Worm (Caenorhabditis elegans) whole organism, L1 larva: Measurements from ENCODE around the gene cbp-1.

ENCODE experiments used
- C16A3.4 ChIP-seq: fragments of 150-350 bp; optimal IDR thresholded peaks from 2 replicates; lab custom pipeline; 2014; ENCODE audit warnings: missing biosample characterization, missing genetic modification characterization
- C34B4.2 ChIP-seq: sonication (generic microtip); optimal IDR thresholded peaks from 2 replicates; lab custom pipeline; 2017; ENCODE audit warnings: mild to moderate bottlenecking, missing genetic modification characterization, missing compliant biosample characterization
- F16B12.6 ChIP-seq: fragments of 150-350 bp; optimal IDR thresholded peaks from 2 replicates; lab custom pipeline; 2014; ENCODE audit warnings: missing biosample characterization, missing genetic modification characterization
- aha-1 ChIP-seq: fragments of 150-350 bp; optimal IDR thresholded peaks from 2 replicates; lab custom pipeline; 2014; ENCODE audit warnings: missing biosample characterization, missing genetic modification characterization
- alr-1 ChIP-seq: fragments of 200-800 bp; sonication (Bioruptor generic); optimal IDR thresholded peaks from 2 replicates; lab custom pipeline; 2018; ENCODE audit warnings: borderline replicate concordance, mild to moderate bottlenecking, missing genetic modification characterization, missing compliant biosample characterization
- ama-1 ChIP-seq: fragments of 150-350 bp; optimal IDR thresholded peaks from 2 replicates; lab custom pipeline; 2014
- blmp-1 ChIP-seq: fragments of 150-350 bp; optimal IDR thresholded peaks from 2 replicates; lab custom pipeline; 2014; ENCODE audit warnings: missing biosample characterization, missing genetic modification characterization
- ceh-63 ChIP-seq: fragments of 200-800 bp; sonication (Bioruptor generic); optimal IDR thresholded peaks from 2 replicates; lab custom pipeline; 2018; ENCODE audit warnings: mild to moderate bottlenecking, missing genetic modification characterization, missing compliant biosample characterization
- ceh-82 ChIP-seq, 3 experiments: fragments of 150-350 bp in 1 of 3; sonication (generic microtip) in 2 of 3; optimal IDR thresholded peaks; 2 replicates each; lab custom pipeline; 2014 to 2017; ENCODE audit warnings: missing biosample characterization in 3 of 3, missing genetic modification characterization in 3 of 3
- ces-1 ChIP-seq: fragments of 150-350 bp; optimal IDR thresholded peaks from 2 replicates; lab custom pipeline; 2014; ENCODE audit warnings: missing biosample characterization, missing genetic modification reagents, missing genetic modification characterization
- dpl-1 ChIP-seq, 3 experiments: fragments of 150-350 bp in 2 of 3; sonication (generic microtip) in 1 of 3; optimal IDR thresholded peaks; 2 replicates each; lab custom pipeline; 2014 to 2017; ENCODE audit warnings: missing biosample characterization in 3 of 3, missing genetic modification characterization in 3 of 3, missing genetic modification reagents in 3 of 3
- efl-1 ChIP-seq, 4 experiments: fragments of 150-350 bp; optimal IDR thresholded peaks in 3 of 4; peaks in 1 of 4; 1 replicate in 1 of 4; 2 replicates in 3 of 4; lab custom pipeline; 2014; ENCODE audit warnings: missing biosample characterization in 2 of 4, missing genetic modification characterization in 2 of 4, missing genetic modification reagents in 2 of 4
- egl-27 ChIP-seq, 2 experiments: fragments of 150-350 bp in 1 of 2; sonication (generic microtip); optimal IDR thresholded peaks; 3 replicates each; lab custom pipeline; 2017 to 2018; ENCODE audit warnings: missing biosample characterization in 2 of 2, missing genetic modification characterization in 2 of 2, missing genetic modification reagents in 2 of 2
- elt-2 ChIP-seq: sonication (generic microtip); optimal IDR thresholded peaks from 2 replicates; lab custom pipeline; 2016; ENCODE audit warnings: missing genetic modification characterization, mild to moderate bottlenecking, inconsistent platforms, missing compliant biosample characterization, missing genetic modification reagents
- elt-3 ChIP-seq, 6 experiments: fragments of 150-350 bp in 1 of 6; sonication (generic microtip); optimal IDR thresholded peaks; 2 replicates each; lab custom pipeline; 2017 to 2018; ENCODE audit warnings: missing biosample characterization in 6 of 6, missing genetic modification characterization in 6 of 6, inconsistent platforms in 1 of 6
- fos-1 ChIP-seq: fragments of 150-350 bp; optimal IDR thresholded peaks from 2 replicates; lab custom pipeline; 2014; ENCODE audit warnings: missing biosample characterization, missing genetic modification characterization
- hlh-4 ChIP-seq: sonication (generic microtip); optimal IDR thresholded peaks from 2 replicates; lab custom pipeline; 2016; ENCODE audit warnings: mild to moderate bottlenecking, missing genetic modification characterization, missing compliant biosample characterization
- hpl-2 ChIP-seq: fragments of 150-350 bp; optimal IDR thresholded peaks from 2 replicates; lab custom pipeline; 2014; ENCODE audit warnings: missing biosample characterization, missing genetic modification reagents, missing genetic modification characterization
- lin-14 ChIP-seq: fragments of 200-800 bp; sonication (Bioruptor generic); optimal IDR thresholded peaks from 2 replicates; lab custom pipeline; 2018; ENCODE audit warnings: mild to moderate bottlenecking, missing genetic modification characterization, moderate library complexity, missing compliant biosample characterization
- lin-15B ChIP-seq: fragments of 150-350 bp; sonication (generic microtip); optimal IDR thresholded peaks from 3 replicates; lab custom pipeline; 2014; ENCODE audit warnings: missing biosample characterization, missing genetic modification characterization
- lin-35 ChIP-seq, 2 experiments: fragments of 150-350 bp; optimal IDR thresholded peaks; 2 replicates each; lab custom pipeline; 2014; ENCODE audit warnings: missing biosample characterization in 2 of 2, missing genetic modification characterization in 2 of 2, missing genetic modification reagents in 2 of 2
- lsy-2 ChIP-seq, 2 experiments: fragments of 150-350 bp; optimal IDR thresholded peaks; 2 replicates each; lab custom pipeline; 2014; ENCODE audit warnings: missing biosample characterization in 2 of 2, missing genetic modification characterization in 2 of 2
- mab-9 ChIP-seq: fragments of 200-800 bp; sonication (Bioruptor generic); IDR thresholded peaks from 2 replicates; pipeline ENCODE4 v1.3.6; 2022; ENCODE audit warnings: missing genetic modification reagents, missing genetic modification characterization, missing compliant biosample characterization
- mep-1 ChIP-seq: fragments of 150-350 bp; optimal IDR thresholded peaks from 2 replicates; lab custom pipeline; 2014; ENCODE audit warnings: missing biosample characterization, missing genetic modification characterization
- nhr-11 ChIP-seq: fragments of 150-350 bp; optimal IDR thresholded peaks from 2 replicates; lab custom pipeline; 2014; ENCODE audit warnings: missing biosample characterization, missing genetic modification characterization
- nhr-12 ChIP-seq: sonication (generic microtip); optimal IDR thresholded peaks from 2 replicates; lab custom pipeline; 2017; ENCODE audit warnings: missing biosample characterization, missing genetic modification characterization
- nhr-47 ChIP-seq: sonication (generic microtip); optimal IDR thresholded peaks from 2 replicates; lab custom pipeline; 2016; ENCODE audit warnings: mild to moderate bottlenecking, missing genetic modification characterization, moderate library complexity, missing compliant biosample characterization
- nhr-71 ChIP-seq: sonication (generic microtip); optimal IDR thresholded peaks from 2 replicates; lab custom pipeline; 2016; ENCODE audit warnings: mild to moderate bottlenecking, missing genetic modification characterization, moderate library complexity, missing compliant biosample characterization
- nhr-85 ChIP-seq: sonication (generic microtip); peaks from one replicate; lab custom pipeline; 2016; ENCODE audit warnings: missing genetic modification characterization, inconsistent platforms, missing compliant biosample characterization
- nhr-90 ChIP-seq: sonication (generic microtip); optimal IDR thresholded peaks from 2 replicates; lab custom pipeline; 2016; ENCODE audit warnings: mild to moderate bottlenecking, missing genetic modification characterization, missing compliant biosample characterization; ENCODE audit not compliant: poor library complexity
- rnt-1 ChIP-seq: sonication (generic microtip); optimal IDR thresholded peaks from 2 replicates; lab custom pipeline; 2016; ENCODE audit warnings: mild to moderate bottlenecking, missing genetic modification characterization, moderate library complexity, missing compliant biosample characterization
- skn-1 ChIP-seq: fragments of 150-350 bp; optimal IDR thresholded peaks from 2 replicates; lab custom pipeline; 2014; ENCODE audit warnings: missing biosample characterization, missing genetic modification characterization
- snu-23 ChIP-seq: sonication (generic microtip); optimal IDR thresholded peaks from 2 replicates; lab custom pipeline; 2016; ENCODE audit warnings: missing genetic modification characterization, missing compliant biosample characterization
- sox-4 ChIP-seq: sonication (generic microtip); optimal IDR thresholded peaks from 2 replicates; lab custom pipeline; 2016; ENCODE audit warnings: missing genetic modification characterization, missing compliant biosample characterization
- sptf-1 ChIP-seq: fragments of 150-350 bp; optimal IDR thresholded peaks from 2 replicates; lab custom pipeline; 2014; ENCODE audit warnings: missing biosample characterization, missing genetic modification characterization
- swsn-7 ChIP-seq: sonication (generic microtip); optimal IDR thresholded peaks from 2 replicates; lab custom pipeline; 2016; ENCODE audit warnings: missing genetic modification characterization, missing compliant biosample characterization
- tbx-2 ChIP-seq: sonication (generic microtip); optimal IDR thresholded peaks from 2 replicates; lab custom pipeline; 2016; ENCODE audit warnings: missing genetic modification characterization, missing compliant biosample characterization
- unc-130 ChIP-seq: fragments of 150-350 bp; optimal IDR thresholded peaks from 2 replicates; lab custom pipeline; 2017; ENCODE audit warnings: missing biosample characterization, missing genetic modification characterization, inconsistent platforms
- unc-30 ChIP-seq: sonication (generic microtip); optimal IDR thresholded peaks from 2 replicates; lab custom pipeline; 2017; ENCODE audit warnings: missing biosample characterization, missing genetic modification characterization
- unc-86 ChIP-seq: sonication (generic microtip); optimal IDR thresholded peaks from 2 replicates; lab custom pipeline; 2016; ENCODE audit warnings: missing genetic modification characterization, missing compliant biosample characterization
- xbp-1 ChIP-seq: sonication (generic microtip); optimal IDR thresholded peaks from 2 replicates; lab custom pipeline; 2016; ENCODE audit warnings: missing genetic modification characterization, missing compliant biosample characterization
- zag-1 ChIP-seq: fragments of 150-350 bp; optimal IDR thresholded peaks from 2 replicates; lab custom pipeline; 2014; ENCODE audit warnings: missing biosample characterization, missing genetic modification characterization

Gene cbp-1

DNA sequence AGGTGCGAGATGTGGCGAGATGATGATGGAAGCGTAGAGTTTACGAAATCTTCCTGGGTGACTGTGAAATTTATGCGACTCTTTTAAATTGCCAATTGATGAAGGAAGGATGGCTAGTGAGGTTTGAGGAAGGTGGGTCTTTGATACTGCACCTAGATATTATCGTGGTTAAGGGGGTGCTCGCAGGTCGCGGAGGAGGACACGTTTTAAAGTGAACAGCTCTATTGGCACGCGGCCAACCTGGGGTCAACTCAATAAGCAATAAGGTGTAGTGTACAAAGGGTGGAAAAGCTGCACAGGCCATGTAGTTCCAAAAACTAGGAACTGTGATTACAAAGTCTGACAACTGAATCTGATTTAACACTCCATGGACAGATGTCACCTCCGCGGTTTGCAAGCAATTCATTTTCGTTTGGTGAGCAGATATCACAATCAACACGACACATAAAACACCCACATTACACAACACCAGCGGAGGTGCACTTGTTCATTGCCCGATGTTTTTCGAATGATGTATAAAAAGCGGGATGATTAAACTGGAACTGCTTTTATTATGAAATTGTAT lies 20.9 kb upstream of the cbp-1 start:
- TF ChIP-seq rnt-1 (tag; lab: Kevin White, UChicago) (peak; percentile 32), lin-14 (GFP tag; lab: Kevin White, UChicago) (peak; percentile 20), efl-1 (optimal IDR thresholded peaks at IDR 0.05; lab: Kevin White, UChicago) (no peak), efl-1 (GFP tag; optimal IDR thresholded peaks at IDR 0.05 in 1 of 2; lab: Kevin White, UChicago) (peak in 1 of 2 experiments; percentile 80), unc-30 (tag; lab: Kevin White, UChicago) (no peak), C34B4.2 (tag; lab: Kevin White, UChicago) (no peak), ceh-63 (no peak)

DNA sequence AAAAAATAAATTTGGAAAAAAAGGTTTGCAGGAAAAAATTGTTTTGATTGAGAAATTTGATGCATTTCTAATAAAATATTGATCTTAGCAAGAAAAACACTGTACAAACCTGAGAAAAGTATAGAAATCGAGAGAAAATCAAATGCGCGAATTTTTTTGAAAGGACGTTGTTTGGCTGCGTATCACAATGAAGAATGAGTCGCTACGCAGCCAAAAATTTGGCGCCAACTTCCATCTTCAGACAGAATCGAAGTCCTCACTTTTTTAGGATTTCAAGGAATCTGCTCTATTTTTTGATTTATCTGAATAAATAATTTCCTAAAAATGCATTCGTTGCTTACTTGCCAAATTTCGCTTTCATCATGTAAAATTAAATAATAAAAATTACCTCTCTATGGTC lies 19.6 kb upstream of the cbp-1 start:
- TF ChIP-seq elt-2 (tag; lab: Kevin White, UChicago) (no peak), rnt-1 (tag; lab: Kevin White, UChicago) (no peak), efl-1 (optimal IDR thresholded peaks at IDR 0.05; lab: Kevin White, UChicago) (peak in 1 of 2 experiments; percentile 52), efl-1 (GFP tag; optimal IDR thresholded peaks at IDR 0.05 in 1 of 2; lab: Kevin White, UChicago) (peak in 1 of 2 experiments; percentile 47)

DNA sequence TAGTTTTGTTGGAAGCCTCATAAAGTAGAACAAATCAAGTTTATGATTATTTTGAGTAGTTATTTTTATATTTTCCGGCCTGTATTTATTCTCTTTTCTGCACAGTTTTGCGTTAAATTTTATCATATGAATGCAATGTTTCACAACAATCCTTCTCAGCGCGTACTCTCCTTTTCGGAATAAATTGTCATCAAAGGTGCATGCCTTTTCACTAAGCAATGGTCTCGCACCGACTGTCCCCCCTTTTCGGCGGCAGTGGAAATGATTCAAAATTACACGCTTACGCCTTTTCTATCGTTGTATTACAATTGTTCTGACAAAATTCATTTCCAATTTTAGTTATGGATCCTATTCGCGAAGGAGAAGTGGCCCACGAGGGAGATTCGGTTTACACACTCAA lies 19.2 kb upstream of the cbp-1 start, which contains the start of the genes iff-1 and cdk-1:
Gene iff-1 (minus strand): TSS at position 61 of the 400 bp plus-strand sequence.
Gene cdk-1 (plus strand): TSS at position 340 of the 400 bp plus-strand sequence.
- peak; percentile 7 for TF ChIP-seq nhr-47
- peak; percentile 43 for TF ChIP-seq C16A3.4 (tag; lab: Kevin White, UChicago)
- no peak for TF ChIP-seq aha-1 (tag; lab: Kevin White, UChicago)
- no peak for TF ChIP-seq alr-1 (tag; lab: Kevin White, UChicago)
- TF ChIP-seq unc-86 (tag; lab: Kevin White, UChicago), result no peak
- no peak for TF ChIP-seq fos-1
- no peak for TF ChIP-seq mab-9 (GFP tag; lab: Robert Waterston, UW)
- peak; percentile 83 for TF ChIP-seq skn-1 (tag; lab: Kevin White, UChicago)
- TF ChIP-seq egl-27 (tag; optimal IDR thresholded peaks at IDR 0.05; lab: Kevin White, UChicago), result no peak
- TF ChIP-seq elt-2 (tag; lab: Kevin White, UChicago), result no peak
- TF ChIP-seq lin-35 (GFP tag; optimal IDR thresholded peaks at IDR 0.05; lab: Kevin White, UChicago), result peak; percentile 82 to 94
- peak; percentile 40 for TF ChIP-seq snu-23 (GFP tag; lab: Kevin White, UChicago)
- no peak for TF ChIP-seq elt-3 (tag; optimal IDR thresholded peaks at IDR 0.05; lab: Kevin White, UChicago)
- no peak for TF ChIP-seq F16B12.6 (tag; lab: Kevin White, UChicago)
- peak; percentile 87 to 95 for TF ChIP-seq efl-1 (optimal IDR thresholded peaks at IDR 0.05; lab: Kevin White, UChicago)
- peak; percentile 89 to 98 for TF ChIP-seq efl-1 (GFP tag; optimal IDR thresholded peaks at IDR 0.05 in 1 of 2; lab: Kevin White, UChicago)
- TF ChIP-seq ces-1 (GFP tag; lab: Kevin White, UChicago), result no peak
- TF ChIP-seq nhr-12 (tag; lab: Kevin White, UChicago), result no peak
- TF ChIP-seq xbp-1 (tag; lab: Kevin White, UChicago), result peak; percentile 8
- no peak for TF ChIP-seq nhr-90
- no peak for TF ChIP-seq hpl-2 (GFP tag; lab: Kevin White, UChicago)
- TF ChIP-seq dpl-1 (GFP tag; optimal IDR thresholded peaks at IDR 0.05; lab: Kevin White, UChicago), result peak; percentile 79 to 90 (median 86)
- TF ChIP-seq lin-15B (tag; lab: Kevin White, UChicago), result peak; percentile 30
- TF ChIP-seq nhr-11 (tag; lab: Kevin White, UChicago), result no peak
- no peak for TF ChIP-seq lin-14 (GFP tag; lab: Kevin White, UChicago)
- no peak for TF ChIP-seq sox-4 (tag; lab: Kevin White, UChicago)
- TF ChIP-seq ama-1 (lab: Kevin White, UChicago), result no peak
- peak; percentile 0 for TF ChIP-seq tbx-2
- no peak for TF ChIP-seq unc-130 (tag; lab: Kevin White, UChicago)
- TF ChIP-seq nhr-71 (tag; lab: Kevin White, UChicago), result peak; percentile 24
- no peak for TF ChIP-seq mep-1 (tag; lab: Kevin White, UChicago)
- TF ChIP-seq rnt-1 (tag; lab: Kevin White, UChicago), result peak; percentile 43
- TF ChIP-seq zag-1 (tag; lab: Kevin White, UChicago), result no peak
- peak; percentile 56 for TF ChIP-seq nhr-85
- TF ChIP-seq ceh-82 (tag; optimal IDR thresholded peaks at IDR 0.05; lab: Kevin White, UChicago), result peak in 1 of 3 experiments; percentile 47
- no peak for TF ChIP-seq sptf-1
- TF ChIP-seq ceh-63, result no peak
- peak; percentile 41 for TF ChIP-seq blmp-1 (tag; lab: Kevin White, UChicago)
- no peak for TF ChIP-seq hlh-4 (tag; lab: Kevin White, UChicago)
- peak; percentile 57 to 82 for TF ChIP-seq lsy-2 (tag; optimal IDR thresholded peaks at IDR 0.05; lab: Kevin White, UChicago)
- TF ChIP-seq swsn-7 (tag; lab: Kevin White, UChicago), result peak; percentile 2
